Fruit fly (Drosophila melanogaster): Measurements from ENCODE around the gene pasha.

- TF ChIP-seq Crg-1 (GFP tag; optimal IDR thresholded peaks at IDR 0.05) = no peak
- no peak for TF ChIP-seq CG12768 (GFP tag; optimal IDR thresholded peaks at IDR 0.05)
- no peak for TF ChIP-seq toe (GFP tag; optimal IDR thresholded peaks at IDR 0.05)
- no peak for TF ChIP-seq Clk (GFP tag; optimal IDR thresholded peaks at IDR 0.05)
- TF ChIP-seq Mnt (GFP tag; optimal IDR thresholded peaks at IDR 0.05) = no peak
- TF ChIP-seq CG11617 (GFP tag; optimal IDR thresholded peaks at IDR 0.05) = no peak
- TF ChIP-seq bab1 (GFP tag; optimal IDR thresholded peaks at IDR 0.05) = no peak
- TF ChIP-seq pad (GFP tag; optimal IDR thresholded peaks at IDR 0.05) = no peak
- no peak for TF ChIP-seq kay (GFP tag; ENCODE audit: borderline replicate concordance)
- no peak for TF ChIP-seq CG7045 (GFP tag; optimal IDR thresholded peaks at IDR 0.05)
- no peak for TF ChIP-seq tj (GFP tag; optimal IDR thresholded peaks at IDR 0.05)
- no peak for TF ChIP-seq CG14711 (tag; optimal IDR thresholded peaks at IDR 0.05)
- TF ChIP-seq CG7101 (tag; optimal IDR thresholded peaks at IDR 0.05) = no peak
- no peak for TF ChIP-seq CG1620 (GFP tag; optimal IDR thresholded peaks at IDR 0.05)
Observed at dm6 chr3R:31626237-31626636, 8.5 kb downstream of the pasha start.

Data from whole organism, adult.